Fruit fly (Drosophila melanogaster): ENCODE data around the gene Hsp23.
A peak's percentile ranks its signal among the peaks of the same experiment; 100 is the strongest.

The Hsp23 gene

DNA sequence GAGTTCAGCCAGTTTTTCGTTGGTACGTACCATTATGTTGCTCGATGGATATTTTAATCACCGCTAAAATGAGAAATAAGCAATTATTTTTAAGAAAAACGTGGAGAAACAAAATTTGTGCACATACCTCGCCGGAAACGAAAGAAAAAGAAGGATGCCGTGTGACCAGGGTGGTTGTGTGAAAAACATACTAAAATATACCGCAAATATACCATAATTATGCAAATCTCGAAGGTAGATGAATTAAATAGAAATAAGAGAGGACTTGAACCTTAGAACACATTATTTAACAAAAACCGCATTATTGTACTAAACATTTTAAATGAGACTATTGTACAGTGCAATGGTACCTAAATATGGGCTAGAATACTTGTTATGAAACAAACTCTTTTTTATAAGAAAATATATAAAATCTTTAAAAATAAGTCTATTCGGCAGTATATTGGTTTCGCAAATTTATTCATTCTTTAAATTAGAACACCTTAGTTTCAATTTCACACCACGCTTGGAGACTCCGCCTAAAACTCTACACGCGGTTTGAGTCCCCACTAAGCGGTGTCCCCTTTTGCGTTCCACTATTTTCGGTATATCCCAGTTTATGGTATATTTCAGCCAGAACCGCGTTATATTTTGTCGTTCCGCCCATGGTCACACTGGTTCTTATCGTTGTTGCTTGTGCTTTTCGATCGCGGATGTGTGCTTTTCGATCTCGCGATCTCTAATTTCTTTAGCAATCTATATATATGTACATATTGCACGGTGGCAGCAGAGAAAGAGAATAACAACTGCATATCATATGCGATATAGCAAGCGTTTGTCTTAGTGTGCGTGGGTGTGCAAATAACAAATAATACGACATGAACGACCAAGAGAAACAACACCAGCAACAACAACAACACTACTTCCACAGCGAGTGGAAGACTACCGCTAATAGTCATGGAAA lies 48.3 kb downstream of the Hsp23 start, which contains the start of the genes RpS17 and MTF-1 (continued):
- TF ChIP-seq esn (GFP tag; optimal IDR thresholded peaks at IDR 0.05) (peak; percentile 72), fd59A (GFP tag; optimal IDR thresholded peaks at IDR 0.05) (no peak), Sox14 (GFP tag; optimal IDR thresholded peaks at IDR 0.05) (peak; percentile 24), CG3919 (GFP tag; optimal IDR thresholded peaks at IDR 0.05) (peak; percentile 63), achi (GFP tag; optimal IDR thresholded peaks at IDR 0.05) (peak; percentile 48), CG6808 (GFP tag; optimal IDR thresholded peaks at IDR 0.05) (peak; percentile 32), lz (GFP tag; optimal IDR thresholded peaks at IDR 0.05) (peak; percentile 65), Sox102F (GFP tag; optimal IDR thresholded peaks at IDR 0.05) (peak; percentile 59), CG10631 (GFP tag; optimal IDR thresholded peaks at IDR 0.05) (no peak), dac (GFP tag; optimal IDR thresholded peaks at IDR 0.05) (no peak), CG8632 (GFP tag; optimal IDR thresholded peaks at IDR 0.05) (peak; percentile 18), CG11762 (GFP tag; optimal IDR thresholded peaks at IDR 0.05; ENCODE audit: insufficient read depth) (no peak), Lpt (GFP tag; optimal IDR thresholded peaks at IDR 0.05) (no peak), CG16779 (tag; optimal IDR thresholded peaks at IDR 0.05) (peak; percentile 28), Ets96B (tag; optimal IDR thresholded peaks at IDR 0.05) (peak; percentile 6), acj6 (GFP tag; optimal IDR thresholded peaks at IDR 0.05) (peak; percentile 55), Ets21C (GFP tag; optimal IDR thresholded peaks at IDR 0.05) (no peak), pdm3 (GFP tag; optimal IDR thresholded peaks at IDR 0.05) (peak; percentile 40), ss (GFP tag; optimal IDR thresholded peaks at IDR 0.05) (peak; percentile 53 to 57), CG32006 (GFP tag; optimal IDR thresholded peaks at IDR 0.05) (no peak), CG1621 (tag; optimal IDR thresholded peaks at IDR 0.05) (peak; percentile 53), net (GFP tag; optimal IDR thresholded peaks at IDR 0.05) (peak; percentile 47), eg (GFP tag; IDR thresholded peaks at IDR 0.05) (peak; percentile 59), CG9139 (GFP tag; optimal IDR thresholded peaks at IDR 0.05) (peak; percentile 57), Eip75B (GFP tag; optimal IDR thresholded peaks at IDR 0.05) (peak; percentile 50), CG6854 (GFP tag; optimal IDR thresholded peaks at IDR 0.05) (peak; percentile 82), salr (GFP tag; optimal IDR thresholded peaks at IDR 0.05) (peak in 1 of 2 experiments; percentile 56), CG4318 (GFP tag; optimal IDR thresholded peaks at IDR 0.05) (no peak)

DNA sequence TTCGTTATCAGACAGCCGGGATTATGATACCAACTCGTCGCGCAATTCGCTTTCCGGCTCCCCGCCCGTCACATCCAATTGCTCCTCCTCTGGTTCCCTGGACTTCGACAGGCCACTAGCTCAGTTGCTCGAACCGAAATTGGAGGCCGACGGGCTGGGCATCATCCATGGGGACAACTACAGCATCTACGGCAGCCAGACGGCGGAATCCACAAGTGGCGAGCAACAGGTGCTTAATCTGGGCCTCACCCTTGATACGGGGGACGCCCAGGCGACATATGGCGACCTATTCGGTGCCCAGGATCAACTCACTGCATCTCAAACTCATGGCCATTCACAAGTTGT lies 48.9 kb downstream of the Hsp23 start:
- TF ChIP-seq CG9139 (GFP tag; optimal IDR thresholded peaks at IDR 0.05), result no peak
- TF ChIP-seq CG8119 (GFP tag; IDR thresholded peaks at IDR 0.05), result no peak; the same call in 2 of the 3 replicates
- TF ChIP-seq pdm3 (GFP tag; optimal IDR thresholded peaks at IDR 0.05), result no peak
- TF ChIP-seq cyc (GFP tag; optimal IDR thresholded peaks at IDR 0.05), result no peak
- no peak for TF ChIP-seq acj6 (GFP tag; optimal IDR thresholded peaks at IDR 0.05)
- TF ChIP-seq svp (GFP tag), result peak; percentile 57
- TF ChIP-seq Sox14 (GFP tag; optimal IDR thresholded peaks at IDR 0.05), result no peak
- no peak for TF ChIP-seq CG11294 (GFP tag; IDR thresholded peaks at IDR 0.05)
- no peak for TF ChIP-seq CG6854 (GFP tag; optimal IDR thresholded peaks at IDR 0.05)

DNA sequence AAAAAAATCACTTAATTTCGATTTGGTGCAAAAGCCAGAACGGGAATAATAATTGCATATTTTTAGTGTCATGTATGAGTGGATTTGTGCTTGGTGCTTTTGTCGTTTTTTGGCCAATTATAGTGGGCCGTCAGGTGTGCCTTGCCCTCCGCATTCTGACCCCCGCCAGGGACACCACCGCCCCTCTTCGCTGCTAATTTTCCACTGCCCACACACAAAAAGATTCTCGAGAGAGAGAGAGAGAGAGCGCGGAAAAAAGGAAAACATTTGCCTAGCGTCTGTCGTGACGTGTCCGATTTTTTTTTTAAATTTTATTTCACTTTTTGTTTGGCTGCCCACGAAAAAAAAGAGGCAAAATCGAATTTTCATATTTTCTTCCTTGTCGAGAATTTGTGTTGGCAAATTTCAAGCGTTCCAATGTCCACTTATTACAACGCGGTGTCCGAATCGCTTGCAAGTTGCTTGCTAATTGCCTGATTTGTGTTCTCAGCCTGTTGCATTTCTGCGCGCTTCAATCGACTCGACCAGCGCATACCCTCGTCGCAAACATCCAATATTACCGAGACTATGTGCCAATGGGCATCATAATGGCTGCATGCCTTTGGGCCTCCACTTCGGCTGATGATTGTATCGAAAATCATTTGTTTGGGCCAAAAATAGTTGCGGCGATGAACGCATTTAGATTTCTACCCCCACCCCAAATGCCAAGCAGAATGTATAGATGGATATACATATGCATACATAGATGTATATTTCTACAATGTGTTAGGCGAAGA lies 50.4 kb downstream of the Hsp23 start:
- peak; percentile 20; the same call in 1 of the 2 replicates for TF ChIP-seq CG15336 (GFP tag; IDR thresholded peaks at IDR 0.05)
- no peak for TF ChIP-seq OdsH (GFP tag; optimal IDR thresholded peaks at IDR 0.05)
